Worm (Caenorhabditis elegans) whole organism, L2 larva: ENCODE data around the gene srbc-50.
"Not testable (repeated sequence)": the region's sequence is repeated elsewhere in the genome, so short reads cannot be mapped to it uniquely, and the experiment has no call there.

Source experiments
- ZK546.5 ChIP-seq: sonication (generic microtip); optimal IDR thresholded peaks from 2 replicates; lab custom pipeline; 2017; ENCODE audit warnings: missing biosample characterization, missing genetic modification characterization
- alr-1 ChIP-seq: fragments of 150-350 bp; optimal IDR thresholded peaks from 2 replicates; lab custom pipeline; 2014; ENCODE audit warnings: missing biosample characterization, missing genetic modification characterization
- ama-1 ChIP-seq: fragments of 150-350 bp; optimal IDR thresholded peaks from 2 replicates; lab custom pipeline; 2018; ENCODE audit warnings: inconsistent platforms
- elt-3 ChIP-seq: sonication (generic microtip); optimal IDR thresholded peaks from 2 replicates; lab custom pipeline; 2017; ENCODE audit warnings: missing biosample characterization, missing genetic modification characterization
- lin-39 ChIP-seq: fragments of 150-350 bp; optimal IDR thresholded peaks from 2 replicates; lab custom pipeline; 2014; ENCODE audit warnings: missing biosample characterization, missing genetic modification reagents, missing genetic modification characterization
- mab-5 ChIP-seq: fragments of 150-350 bp; optimal IDR thresholded peaks from 2 replicates; lab custom pipeline; 2014; ENCODE audit warnings: missing biosample characterization, missing genetic modification characterization
- nhr-11 ChIP-seq: fragments of 150-350 bp; optimal IDR thresholded peaks from 2 replicates; lab custom pipeline; 2014; ENCODE audit warnings: missing biosample characterization, missing genetic modification characterization
- nhr-77 ChIP-seq: fragments of 150-350 bp; optimal IDR thresholded peaks from 2 replicates; lab custom pipeline; 2014; ENCODE audit warnings: missing biosample characterization, missing genetic modification characterization
- peb-1 ChIP-seq: fragments of 150-350 bp; optimal IDR thresholded peaks from 2 replicates; lab custom pipeline; 2014; ENCODE audit warnings: missing biosample characterization, missing genetic modification characterization
- sma-3 ChIP-seq: sonication (generic microtip); optimal IDR thresholded peaks from 2 replicates; lab custom pipeline; 2016; ENCODE audit warnings: missing genetic modification reagents, missing genetic modification characterization, missing compliant biosample characterization
- snpc-4 ChIP-seq: fragments of 150-350 bp; optimal IDR thresholded peaks from 2 replicates; lab custom pipeline; 2014; ENCODE audit warnings: missing biosample characterization, missing genetic modification characterization
- unc-55 ChIP-seq: fragments of 150-350 bp; sonication (generic microtip); optimal IDR thresholded peaks from 3 replicates; lab custom pipeline; 2014; ENCODE audit warnings: missing biosample characterization, missing genetic modification reagents, missing genetic modification characterization
- unc-62 ChIP-seq: fragments of 150-350 bp; optimal IDR thresholded peaks from 2 replicates; lab custom pipeline; 2014; ENCODE audit warnings: missing biosample characterization, missing genetic modification reagents, missing genetic modification characterization
- zag-1 ChIP-seq: fragments of 150-350 bp; optimal IDR thresholded peaks from 2 replicates; lab custom pipeline; 2014; ENCODE audit warnings: missing biosample characterization, missing genetic modification characterization

DNA sequence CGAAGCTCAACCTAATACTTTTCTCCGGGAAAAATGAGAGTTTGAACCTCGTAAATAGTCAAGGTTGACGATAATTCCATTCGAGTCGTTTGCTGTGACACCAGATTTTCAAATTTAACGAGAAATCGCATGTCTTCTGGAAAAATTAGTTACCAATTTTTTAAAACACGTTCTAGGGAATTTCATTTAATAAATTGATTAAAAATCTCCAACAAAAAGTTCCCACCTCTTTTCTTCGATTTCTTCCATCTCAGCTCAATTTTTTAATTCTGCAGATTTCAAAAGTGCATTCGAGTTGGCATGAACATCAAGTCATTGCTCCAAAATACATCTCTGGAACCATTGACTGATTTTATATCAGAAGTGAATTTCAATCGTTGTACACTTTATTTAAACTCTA, 12.8 kb downstream of the srbc-50 start, which contains the start of gene nhr-282:
- TF ChIP-seq nhr-77 (tag; lab: Kevin White, UChicago); ama-1 (lab: Kevin White, UChicago); unc-55 (GFP tag; lab: Kevin White, UChicago); sma-3; elt-3 (tag; lab: Kevin White, UChicago); snpc-4 (tag; lab: Kevin White, UChicago); lin-39 (tag; lab: Kevin White, UChicago); ZK546.5; alr-1 (tag; lab: Kevin White, UChicago); unc-62 (GFP tag; lab: Kevin White, UChicago); nhr-11 (tag; lab: Kevin White, UChicago); zag-1; mab-5 (tag; lab: Kevin White, UChicago); peb-1 (tag; lab: Kevin White, UChicago): not testable (repeated sequence)
